Worm (Caenorhabditis elegans): ENCODE data around the gene gob-1.

Gene gob-1

ce11 chrX:15493322-15493721, at the start of gene gob-1:
Gene gob-1 (plus strand): TSS chrX:15493602.
- TF ChIP-seq egl-27 (tag; optimal IDR thresholded peaks at IDR 0.05) (no peak), ztf-11 (tag; optimal IDR thresholded peaks at IDR 0.05) (no peak), elt-2 (tag; optimal IDR thresholded peaks at IDR 0.05) (no peak), aly-2 (tag; optimal IDR thresholded peaks at IDR 0.05) (no peak), ama-1 (optimal IDR thresholded peaks at IDR 0.05) (no peak), lin-39 (tag; optimal IDR thresholded peaks at IDR 0.05) (no peak), daf-12 (tag; optimal IDR thresholded peaks at IDR 0.05) (no peak), ceh-82 (tag; optimal IDR thresholded peaks at IDR 0.05) (no peak), nfya-1 (tag; optimal IDR thresholded peaks at IDR 0.05; ENCODE audit: insufficient read depth) (no peak), pqm-1 (tag; optimal IDR thresholded peaks at IDR 0.05) (no peak), nhr-77 (tag; optimal IDR thresholded peaks at IDR 0.05) (no peak), ztf-4 (tag; optimal IDR thresholded peaks at IDR 0.05) (no peak), R02D3.7 (tag; optimal IDR thresholded peaks at IDR 0.05) (no peak)

ce11 chrX:15446292-15446794, 47.1 kb upstream of the gob-1 start, which contains the start of gene R03A10.5:
Gene R03A10.5 (plus strand): TSS chrX:15446722.
- TF ChIP-seq ceh-16 (tag; optimal IDR thresholded peaks at IDR 0.05) (no peak), nhr-25 (tag; optimal IDR thresholded peaks at IDR 0.05) (peak; percentile 15)

ce11 chrX:15465050-15465449, 28.4 kb upstream of the gob-1 start:
- TF ChIP-seq nhr-43 (tag; optimal IDR thresholded peaks at IDR 0.05; ENCODE audit: poor library complexity, severe bottlenecking) (no peak), R02D3.7 (tag; optimal IDR thresholded peaks at IDR 0.05) (no peak), sea-2 (GFP tag; optimal IDR thresholded peaks at IDR 0.05) (no peak), ceh-16 (tag; optimal IDR thresholded peaks at IDR 0.05) (no peak), nhr-28 (tag; optimal IDR thresholded peaks at IDR 0.05) (no peak), unc-62 (GFP tag; optimal IDR thresholded peaks at IDR 0.05) (no peak), ZK546.5 (tag; optimal IDR thresholded peaks at IDR 0.05) (no peak), fos-1 (tag; optimal IDR thresholded peaks at IDR 0.05) (no peak), ama-1 (optimal IDR thresholded peaks at IDR 0.05) (no peak), nhr-76 (tag; optimal IDR thresholded peaks at IDR 0.05) (no peak), nhr-11 (tag; optimal IDR thresholded peaks at IDR 0.05) (no peak), nhr-23 (tag; optimal IDR thresholded peaks at IDR 0.05) (no peak), ztf-4 (tag; optimal IDR thresholded peaks at IDR 0.05) (no peak), ceh-28 (tag; optimal IDR thresholded peaks at IDR 0.05) (no peak), nhr-25 (tag; optimal IDR thresholded peaks at IDR 0.05) (no peak), unc-39 (tag; optimal IDR thresholded peaks at IDR 0.05) (no peak), fkh-2 (tag; optimal IDR thresholded peaks at IDR 0.05) (no peak), mml-1 (tag; optimal IDR thresholded peaks at IDR 0.05) (no peak)

ce11 chrX:15466032-15466431, 27.4 kb upstream of the gob-1 start, which contains the start of gene sprr-1:
Gene sprr-1 (plus strand): TSS chrX:15466300.
- TF ChIP-seq fkh-2 (tag; optimal IDR thresholded peaks at IDR 0.05) (no peak), ceh-82 (tag; optimal IDR thresholded peaks at IDR 0.05) (no peak), ZK546.5 (tag; optimal IDR thresholded peaks at IDR 0.05) (no peak), nhr-43 (tag; optimal IDR thresholded peaks at IDR 0.05; ENCODE audit: poor library complexity, severe bottlenecking) (no peak), nfya-1 (tag; optimal IDR thresholded peaks at IDR 0.05; ENCODE audit: insufficient read depth) (no peak)

- TF ChIP-seq nhr-76 (tag; optimal IDR thresholded peaks at IDR 0.05) = no peak
- no peak for TF ChIP-seq aly-2 (tag; optimal IDR thresholded peaks at IDR 0.05)
- TF ChIP-seq ceh-16 (tag; optimal IDR thresholded peaks at IDR 0.05) = no peak
- TF ChIP-seq ZK546.5 (tag; optimal IDR thresholded peaks at IDR 0.05) = no peak
- TF ChIP-seq ama-1 (optimal IDR thresholded peaks at IDR 0.05) = no peak
- no peak for TF ChIP-seq sea-2 (GFP tag; optimal IDR thresholded peaks at IDR 0.05)
- no peak for TF ChIP-seq mml-1 (tag; optimal IDR thresholded peaks at IDR 0.05)
- no peak for TF ChIP-seq nhr-67 (tag; optimal IDR thresholded peaks at IDR 0.05)
- no peak for TF ChIP-seq lsy-12 (tag; optimal IDR thresholded peaks at IDR 0.05)
- TF ChIP-seq skn-1 (tag; optimal IDR thresholded peaks at IDR 0.05) = no peak
- no peak for TF ChIP-seq elt-2 (tag; optimal IDR thresholded peaks at IDR 0.05)
- no peak for TF ChIP-seq fos-1 (tag; optimal IDR thresholded peaks at IDR 0.05)
These were observed 24.7 kb upstream of the gob-1 start for ce11 chrX:15468657-15469056.

ce11 chrX:15469957-15470548, 23.3 kb upstream of the gob-1 start:
- TF ChIP-seq elt-1 (tag; optimal IDR thresholded peaks at IDR 0.05) (peak; percentile 98), ceh-82 (tag; optimal IDR thresholded peaks at IDR 0.05) (no peak)
